Worm (Caenorhabditis elegans): Measurements from ENCODE around the gene pas-6.

Gene pas-6

ce11 chrV:5619372-5619771, 35.2 kb upstream of the pas-6 start:
- TF ChIP-seq ceh-9 (tag; optimal IDR thresholded peaks at IDR 0.05) = no peak
- TF ChIP-seq F13H6.1 (tag; optimal IDR thresholded peaks at IDR 0.05) = no peak
- TF ChIP-seq C38D4.7 (GFP tag; optimal IDR thresholded peaks at IDR 0.05) = no peak

- no peak for TF ChIP-seq pqm-1 (tag; optimal IDR thresholded peaks at IDR 0.05)
- no peak for TF ChIP-seq dmd-4 (tag; optimal IDR thresholded peaks at IDR 0.05; ENCODE audit: borderline replicate concordance)
- no peak for TF ChIP-seq tbx-7 (tag; optimal IDR thresholded peaks at IDR 0.05)
- TF ChIP-seq ceh-14 (tag; optimal IDR thresholded peaks at IDR 0.05) = no peak
- no peak for TF ChIP-seq ceh-9 (tag; optimal IDR thresholded peaks at IDR 0.05)
- TF ChIP-seq madf-2 (tag; optimal IDR thresholded peaks at IDR 0.05) = no peak
- no peak for TF ChIP-seq ceh-19 (GFP tag; optimal IDR thresholded peaks at IDR 0.05)
- TF ChIP-seq ztf-16 (tag; optimal IDR thresholded peaks at IDR 0.05) = no peak
- TF ChIP-seq ceh-24 (tag; optimal IDR thresholded peaks at IDR 0.05) = no peak
- TF ChIP-seq dve-1 (tag; optimal IDR thresholded peaks at IDR 0.05) = no peak
- no peak for TF ChIP-seq ref-2 (tag; optimal IDR thresholded peaks at IDR 0.05)
- no peak for TF ChIP-seq eyg-1 (tag; optimal IDR thresholded peaks at IDR 0.05)
- TF ChIP-seq nhr-232 (tag; optimal IDR thresholded peaks at IDR 0.05) = no peak
- no peak for TF ChIP-seq lin-11 (tag; optimal IDR thresholded peaks at IDR 0.05)
These were observed 33.2 kb upstream of the pas-6 start, which contains the start of gene M03E7.2 for ce11 chrV:5617301-5617700. Gene M03E7.2, plus strand, starts transcription at chrV:5617601.

- no peak for TF ChIP-seq tbx-7 (tag; optimal IDR thresholded peaks at IDR 0.05)
- TF ChIP-seq dmd-4 (tag; optimal IDR thresholded peaks at IDR 0.05; ENCODE audit: borderline replicate concordance) = no peak
- TF ChIP-seq ceh-34 (tag; optimal IDR thresholded peaks at IDR 0.05) = no peak
- TF ChIP-seq unc-55 (GFP tag; optimal IDR thresholded peaks at IDR 0.05) = no peak
- TF ChIP-seq npax-4 (tag; optimal IDR thresholded peaks at IDR 0.05) = no peak
These were observed 30.6 kb upstream of the pas-6 start, which contains the start of gene M03E7.3 for ce11 chrV:5614724-5615123. Gene M03E7.3, plus strand, starts transcription at chrV:5615024.

ce11 chrV:5613109-5613508, 29.0 kb upstream of the pas-6 start, which contains the start of gene lrpc-1:
Gene lrpc-1, minus strand, starts transcription at chrV:5613209.
- no peak for TF ChIP-seq ceh-6 (GFP tag; optimal IDR thresholded peaks at IDR 0.05)
- no peak for TF ChIP-seq ceh-14 (tag; optimal IDR thresholded peaks at IDR 0.05)
- no peak for TF ChIP-seq unc-55 (GFP tag; optimal IDR thresholded peaks at IDR 0.05)
- no peak for TF ChIP-seq nfya-1 (tag; optimal IDR thresholded peaks at IDR 0.05)
- no peak for TF ChIP-seq ceh-34 (tag; optimal IDR thresholded peaks at IDR 0.05)
- no peak for TF ChIP-seq elt-4 (tag; optimal IDR thresholded peaks at IDR 0.05)
- no peak for TF ChIP-seq odd-2 (tag; optimal IDR thresholded peaks at IDR 0.05)
- no peak for TF ChIP-seq fkh-6 (tag; optimal IDR thresholded peaks at IDR 0.05)
- TF ChIP-seq dmd-4 (tag; optimal IDR thresholded peaks at IDR 0.05; ENCODE audit: borderline replicate concordance) = no peak
- TF ChIP-seq sox-4 (tag; optimal IDR thresholded peaks at IDR 0.05) = no peak
- TF ChIP-seq rnt-1 (tag; optimal IDR thresholded peaks at IDR 0.05) = no peak
- no peak for TF ChIP-seq pag-3 (tag; optimal IDR thresholded peaks at IDR 0.05; ENCODE audit: borderline replicate concordance)
- TF ChIP-seq che-1 (tag; optimal IDR thresholded peaks at IDR 0.05) = no peak
- no peak for TF ChIP-seq gmeb-2 (tag; optimal IDR thresholded peaks at IDR 0.05)
- no peak for TF ChIP-seq elt-2 (tag; optimal IDR thresholded peaks at IDR 0.05)
- TF ChIP-seq mec-3 (tag; optimal IDR thresholded peaks at IDR 0.05; ENCODE audit: borderline replicate concordance) = no peak
- no peak for TF ChIP-seq unc-86 (tag; optimal IDR thresholded peaks at IDR 0.05)
- TF ChIP-seq ceh-22 (tag; optimal IDR thresholded peaks at IDR 0.05) = no peak

- TF ChIP-seq pag-3 (tag; optimal IDR thresholded peaks at IDR 0.05; ENCODE audit: borderline replicate concordance) = no peak
These were observed 26.0 kb upstream of the pas-6 start for ce11 chrV:5610186-5610585.

- no peak for TF ChIP-seq ceh-2 (tag; optimal IDR thresholded peaks at IDR 0.05)
- no peak for TF ChIP-seq ceh-19 (GFP tag; optimal IDR thresholded peaks at IDR 0.05)
- TF ChIP-seq unc-42 (tag; optimal IDR thresholded peaks at IDR 0.05) = no peak
- TF ChIP-seq ceh-30 (tag; optimal IDR thresholded peaks at IDR 0.05) = no peak
- no peak for TF ChIP-seq pros-1 (tag; optimal IDR thresholded peaks at IDR 0.05)
- TF ChIP-seq eyg-1 (tag; optimal IDR thresholded peaks at IDR 0.05) = no peak
- TF ChIP-seq pag-3 (tag; optimal IDR thresholded peaks at IDR 0.05; ENCODE audit: borderline replicate concordance) = no peak
- no peak for TF ChIP-seq ztf-16 (tag; optimal IDR thresholded peaks at IDR 0.05)
These were observed 22.1 kb upstream of the pas-6 start, which contains the start of gene CD4.1 for ce11 chrV:5606255-5606654. Gene CD4.1, plus strand, starts transcription at chrV:5606555.
